Worm (Caenorhabditis elegans): ENCODE data around the gene glc-1.

- TF ChIP-seq hlh-8 (tag; optimal IDR thresholded peaks at IDR 0.05) (no peak), ceh-34 (tag; optimal IDR thresholded peaks at IDR 0.05) (no peak), ceh-9 (tag; optimal IDR thresholded peaks at IDR 0.05) (no peak), unc-86 (tag; optimal IDR thresholded peaks at IDR 0.05) (no peak), nfya-1 (tag; optimal IDR thresholded peaks at IDR 0.05) (no peak), ceh-14 (tag; optimal IDR thresholded peaks at IDR 0.05) (no peak), hlh-15 (tag; optimal IDR thresholded peaks at IDR 0.05) (no peak), nhr-11 (tag; optimal IDR thresholded peaks at IDR 0.05) (no peak), K09A11.1 (tag; optimal IDR thresholded peaks at IDR 0.05; ENCODE audit: insufficient read depth) (no peak), dve-1 (tag; optimal IDR thresholded peaks at IDR 0.05) (no peak)
These were observed 9.0 kb upstream of the glc-1 start, which contains the start of gene F11A5.16 for ce11 chrV:16210257-16211002.

Measured in whole organism, late embryonic.